Fruit fly (Drosophila melanogaster): ENCODE results near the gene CG33099.

CG33099 gene

dm6 chr3R:22524344-22525072 lies 5.9 kb downstream of the CG33099 start (continued):
- peak; percentile 31 for TF ChIP-seq Xbp1 (GFP tag; optimal IDR thresholded peaks at IDR 0.05)
- peak; percentile 43 for TF ChIP-seq Mes4 (GFP tag; optimal IDR thresholded peaks at IDR 0.05)
- no peak for TF ChIP-seq ase (GFP tag; IDR thresholded peaks at IDR 0.05)
- peak; percentile 3 for TF ChIP-seq dm (GFP tag; optimal IDR thresholded peaks at IDR 0.05)
- TF ChIP-seq BtbVII (GFP tag; optimal IDR thresholded peaks at IDR 0.05), result peak; percentile 62
- TF ChIP-seq D19B (GFP tag; optimal IDR thresholded peaks at IDR 0.05), result no peak
- TF ChIP-seq Lpt (GFP tag; optimal IDR thresholded peaks at IDR 0.05), result no peak
- no peak for TF ChIP-seq CG16813 (GFP tag; IDR thresholded peaks at IDR 0.05; ENCODE audit: partially characterized antibody)
- peak; percentile 49 for TF ChIP-seq CHES-1-like (GFP tag; optimal IDR thresholded peaks at IDR 0.05)
- no peak for TF ChIP-seq Ets97D (GFP tag; optimal IDR thresholded peaks at IDR 0.05)
- no peak for TF ChIP-seq CG11093 (GFP tag; IDR thresholded peaks at IDR 0.05)
- TF ChIP-seq HLH54F (GFP tag; optimal IDR thresholded peaks at IDR 0.05), result no peak
- no peak for TF ChIP-seq Bteb2 (GFP tag; optimal IDR thresholded peaks at IDR 0.05)
- no peak for TF ChIP-seq bcd (GFP tag; optimal IDR thresholded peaks at IDR 0.05)
- no peak for TF ChIP-seq CG10274 (GFP tag; optimal IDR thresholded peaks at IDR 0.05)
- peak; percentile 91 for TF ChIP-seq Asciz (GFP tag; optimal IDR thresholded peaks at IDR 0.05)
- TF ChIP-seq ERR (GFP tag; optimal IDR thresholded peaks at IDR 0.05), result peak; percentile 45
- peak; percentile 42 for TF ChIP-seq btn (GFP tag; optimal IDR thresholded peaks at IDR 0.05)
- TF ChIP-seq Opbp (GFP tag; IDR thresholded peaks at IDR 0.05; ENCODE audit: partially characterized antibody), result no peak
- TF ChIP-seq Myb (GFP tag; optimal IDR thresholded peaks at IDR 0.05), result no peak
- TF ChIP-seq CG1603 (tag; optimal IDR thresholded peaks at IDR 0.05), result peak; percentile 75
- peak; percentile 94 for TF ChIP-seq Med (GFP tag)
- TF ChIP-seq ato (GFP tag; IDR thresholded peaks at IDR 0.05; ENCODE audit: partially characterized antibody), result no peak
- 0 out of 2 replicates have a peak, but pooled peaks have one; percentile 13 for TF ChIP-seq CG9932 (GFP tag; IDR thresholded peaks at IDR 0.05)
- 0 out of 2 replicates have a peak, but pooled peaks have one; percentile 19 for TF ChIP-seq CG11247 (GFP tag; IDR thresholded peaks at IDR 0.05)
- TF ChIP-seq CG2202 (tag; optimal IDR thresholded peaks at IDR 0.05), result peak; percentile 74
- TF ChIP-seq CG3407 (GFP tag; optimal IDR thresholded peaks at IDR 0.05), result peak; percentile 82
- no peak for TF ChIP-seq CG9437 (GFP tag; optimal IDR thresholded peaks at IDR 0.05)
- TF ChIP-seq CG12942 (GFP tag; optimal IDR thresholded peaks at IDR 0.05), result peak; percentile 36
- peak; percentile 84 for TF ChIP-seq CG17359 (tag; optimal IDR thresholded peaks at IDR 0.05)
- no peak for TF ChIP-seq Tbp (GFP tag; optimal IDR thresholded peaks at IDR 0.05)
- TF ChIP-seq stc (GFP tag; IDR thresholded peaks at IDR 0.05), result peak; percentile 58; the same call in 1 of the 2 replicates
- TF ChIP-seq CG10979 (tag; optimal IDR thresholded peaks at IDR 0.05), result peak; percentile 20
- TF ChIP-seq toy (GFP tag; IDR thresholded peaks at IDR 0.05), result no peak
- TF ChIP-seq sisA (GFP tag; IDR thresholded peaks at IDR 0.05), result no peak
- TF ChIP-seq Dbx (GFP tag; IDR thresholded peaks at IDR 0.05), result peak; percentile 30; the same call in 1 of the 3 replicates
- TF ChIP-seq Hsf (GFP tag; optimal IDR thresholded peaks at IDR 0.05), result no peak
- TF ChIP-seq pnt (GFP tag; optimal IDR thresholded peaks at IDR 0.05), result no peak
- peak; percentile 6; the same call in 1 of the 3 replicates for TF ChIP-seq CG11456 (GFP tag; IDR thresholded peaks at IDR 0.05)
- peak; percentile 41; the same call in 2 of the 3 replicates for TF ChIP-seq zfh1 (GFP tag; IDR thresholded peaks at IDR 0.05)
- TF ChIP-seq sima (GFP tag; optimal IDR thresholded peaks at IDR 0.05), result no peak
- TF ChIP-seq CG1832 (GFP tag; optimal IDR thresholded peaks at IDR 0.05), result no peak
- TF ChIP-seq CG8089 (GFP tag; optimal IDR thresholded peaks at IDR 0.05), result peak; percentile 60
- TF ChIP-seq Atf6 (GFP tag; IDR thresholded peaks at IDR 0.05), result peak; percentile 5; the same call in 1 of the 2 replicates
- TF ChIP-seq CG18476 (GFP tag; optimal IDR thresholded peaks at IDR 0.05), result peak; percentile 10
- peak; percentile 64 for TF ChIP-seq salm (tag; optimal IDR thresholded peaks at IDR 0.05)
- TF ChIP-seq scrt (GFP tag; optimal IDR thresholded peaks at IDR 0.05), result peak; percentile 43
- TF ChIP-seq nmo (GFP tag; optimal IDR thresholded peaks at IDR 0.05), result no peak
- peak; percentile 59; the same call in 1 of the 2 replicates for TF ChIP-seq onecut (GFP tag; IDR thresholded peaks at IDR 0.05)
- TF ChIP-seq jing (GFP tag; optimal IDR thresholded peaks at IDR 0.05), result no peak

Data from whole organism, embryonic.